Worm (Caenorhabditis elegans): ENCODE measurements around the gene rev-3.

The rev-3 gene

DNA sequence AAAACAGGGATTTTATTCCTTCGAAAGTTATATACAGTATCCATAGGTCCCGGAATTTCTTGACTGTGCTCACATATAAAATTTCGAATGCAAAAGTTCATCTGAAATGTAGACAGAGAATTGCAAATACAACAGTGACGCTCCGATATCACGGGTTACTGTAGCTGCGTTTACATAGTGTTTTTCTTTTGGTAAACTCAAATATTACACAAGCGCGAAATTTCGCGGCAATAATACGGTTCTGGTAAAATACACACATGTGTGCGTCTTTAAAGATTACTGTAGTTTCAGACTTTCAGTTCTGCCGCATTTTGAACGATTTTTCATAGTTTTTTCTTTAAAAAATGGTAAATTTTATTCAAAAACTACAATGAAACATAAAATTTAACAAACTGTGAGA, at the start of gene rev-3:
rev-3 (minus strand) TSS at position 101 of the 400 bp plus-strand sequence.
- TF ChIP-seq ceh-6 (GFP tag; optimal IDR thresholded peaks at IDR 0.05) (no peak), rnt-1 (tag; optimal IDR thresholded peaks at IDR 0.05) (no peak), fkh-10 (GFP tag; optimal IDR thresholded peaks at IDR 0.05) (no peak), sox-4 (tag; optimal IDR thresholded peaks at IDR 0.05) (no peak), ahr-1 (tag; optimal IDR thresholded peaks at IDR 0.05) (no peak), ceh-34 (tag; optimal IDR thresholded peaks at IDR 0.05) (no peak), nfya-1 (tag; optimal IDR thresholded peaks at IDR 0.05) (no peak), C38D4.7 (GFP tag; optimal IDR thresholded peaks at IDR 0.05) (no peak), gmeb-2 (tag; optimal IDR thresholded peaks at IDR 0.05) (no peak), ztf-16 (tag; optimal IDR thresholded peaks at IDR 0.05) (no peak), hlh-13 (GFP tag; optimal IDR thresholded peaks at IDR 0.05) (no peak), ceh-31 (tag; optimal IDR thresholded peaks at IDR 0.05) (no peak), ceh-45 (GFP tag; IDR thresholded peaks at IDR 0.05) (no peak), syd-9 (tag; optimal IDR thresholded peaks at IDR 0.05) (no peak), lim-6 (tag; optimal IDR thresholded peaks at IDR 0.05) (no peak), unc-55 (GFP tag; optimal IDR thresholded peaks at IDR 0.05) (no peak)

DNA sequence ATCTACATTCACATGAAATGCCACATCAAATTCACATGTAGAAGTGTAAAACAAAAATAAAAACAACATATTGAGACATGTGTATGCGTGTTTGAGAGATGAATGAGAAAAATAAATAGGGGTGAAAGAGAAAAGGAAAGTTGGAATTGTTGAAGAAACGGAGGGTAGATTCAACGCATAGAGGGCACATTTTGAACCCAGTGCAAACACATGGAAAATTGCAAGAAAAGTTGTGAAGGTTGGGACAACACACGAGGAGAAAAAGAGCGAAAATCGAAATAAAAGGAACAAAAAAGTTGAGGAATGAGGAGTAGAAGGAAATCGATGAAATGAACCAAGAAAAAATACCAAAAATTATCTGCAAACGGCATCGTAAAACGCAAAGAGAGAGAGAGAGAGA, 49.1 kb upstream of the rev-3 start:
- TF ChIP-seq C08G9.2 (tag; optimal IDR thresholded peaks at IDR 0.05), result no peak
- no peak for TF ChIP-seq ceh-14 (tag; optimal IDR thresholded peaks at IDR 0.05)
- no peak for TF ChIP-seq T23F11.4 (GFP tag; optimal IDR thresholded peaks at IDR 0.05)
- no peak for TF ChIP-seq elt-4 (tag; optimal IDR thresholded peaks at IDR 0.05)
- TF ChIP-seq ceh-24 (tag; optimal IDR thresholded peaks at IDR 0.05), result no peak
- TF ChIP-seq sox-4 (tag; optimal IDR thresholded peaks at IDR 0.05), result no peak
- no peak for TF ChIP-seq fax-1 (tag; optimal IDR thresholded peaks at IDR 0.05)
- TF ChIP-seq pha-2 (tag; optimal IDR thresholded peaks at IDR 0.05), result no peak
- TF ChIP-seq ceh-48 (tag; optimal IDR thresholded peaks at IDR 0.05), result no peak
- TF ChIP-seq ceh-30 (tag; optimal IDR thresholded peaks at IDR 0.05), result no peak
- TF ChIP-seq hlh-15 (tag; optimal IDR thresholded peaks at IDR 0.05), result no peak
- TF ChIP-seq ztf-16 (tag; optimal IDR thresholded peaks at IDR 0.05), result no peak
- TF ChIP-seq nhr-232 (tag; optimal IDR thresholded peaks at IDR 0.05), result no peak
- no peak for TF ChIP-seq pag-3 (tag; optimal IDR thresholded peaks at IDR 0.05; ENCODE audit: borderline replicate concordance)

DNA sequence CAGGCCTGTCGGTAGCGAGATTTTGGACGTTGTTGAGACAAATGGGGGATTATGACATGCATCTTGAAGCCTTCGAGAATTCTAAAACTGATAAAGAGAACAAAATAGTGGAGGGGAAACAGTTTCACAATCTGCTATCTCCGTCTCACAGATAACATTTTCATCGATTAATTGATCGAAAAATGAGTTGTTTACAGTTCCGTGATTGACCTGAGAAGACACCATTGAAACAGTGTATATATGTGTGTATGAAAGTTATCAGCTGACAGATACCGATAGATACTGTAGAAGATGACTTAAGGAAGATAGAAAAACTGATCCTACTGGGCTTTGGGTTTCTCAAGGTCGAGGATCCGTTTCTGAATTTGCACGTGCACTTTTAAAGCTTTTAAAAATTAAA, 48.7 kb upstream of the rev-3 start:
- TF ChIP-seq nfya-1 (tag; optimal IDR thresholded peaks at IDR 0.05), result no peak
- TF ChIP-seq madf-2 (tag; optimal IDR thresholded peaks at IDR 0.05), result no peak
- TF ChIP-seq hlh-15 (tag; optimal IDR thresholded peaks at IDR 0.05), result no peak
- peak; percentile 23 for TF ChIP-seq elt-2 (tag; optimal IDR thresholded peaks at IDR 0.05)

DNA sequence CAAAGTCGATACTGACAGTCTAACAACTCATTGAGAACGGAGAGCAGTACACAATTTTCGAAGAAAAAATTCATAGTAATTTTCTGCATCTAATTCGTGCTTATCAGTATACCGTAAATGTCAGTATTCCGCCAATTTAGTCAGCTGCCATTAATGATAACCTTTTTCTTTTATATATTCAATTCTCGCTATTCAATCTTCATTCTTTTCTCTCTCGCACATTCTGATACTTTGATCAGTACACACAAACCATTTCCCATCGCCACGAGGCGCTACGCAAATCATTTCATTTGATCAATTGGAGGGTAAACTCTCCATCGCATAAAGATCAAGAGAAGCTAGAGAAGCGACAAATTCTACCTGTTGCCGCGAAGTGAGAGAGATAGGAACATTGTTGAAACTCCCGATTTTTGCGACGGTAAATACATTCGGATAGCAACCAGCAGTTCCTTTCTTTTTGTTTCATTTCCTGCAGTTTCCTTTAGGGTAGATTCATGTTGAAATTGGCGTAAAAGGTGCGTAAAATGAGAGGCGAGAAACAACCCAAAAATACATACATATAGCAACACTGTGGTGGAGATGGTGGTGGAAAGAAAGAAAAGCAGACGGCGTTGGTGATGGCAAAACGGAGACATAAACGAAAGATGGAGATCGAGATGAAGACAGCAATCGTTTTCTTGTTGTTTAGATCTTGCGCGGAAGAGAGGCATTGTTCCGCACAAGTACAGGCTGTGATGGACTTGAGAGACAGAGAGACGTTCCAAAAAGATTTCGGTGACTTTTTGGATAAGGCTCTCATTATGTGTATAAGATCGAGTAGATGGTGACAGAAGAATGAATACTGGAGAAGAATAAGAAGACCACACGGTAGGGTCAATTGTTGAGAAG, 48.0 kb upstream of the rev-3 start:
- TF ChIP-seq pha-4 (tag; optimal IDR thresholded peaks at IDR 0.05) (no peak), hlh-8 (tag; optimal IDR thresholded peaks at IDR 0.05) (no peak), hlh-6 (tag; optimal IDR thresholded peaks at IDR 0.05) (no peak), rnt-1 (tag; optimal IDR thresholded peaks at IDR 0.05) (peak; percentile 9), ceh-18 (tag; optimal IDR thresholded peaks at IDR 0.05) (peak; percentile 39), ets-4 (tag; optimal IDR thresholded peaks at IDR 0.05) (peak; percentile 13), nfya-1 (tag; optimal IDR thresholded peaks at IDR 0.05) (no peak), unc-42 (tag; optimal IDR thresholded peaks at IDR 0.05) (no peak), pros-1 (tag; optimal IDR thresholded peaks at IDR 0.05) (no peak), mec-3 (tag; optimal IDR thresholded peaks at IDR 0.05; ENCODE audit: borderline replicate concordance) (no peak), unc-55 (GFP tag; optimal IDR thresholded peaks at IDR 0.05) (peak; percentile 14), dmd-4 (tag; optimal IDR thresholded peaks at IDR 0.05; ENCODE audit: borderline replicate concordance) (no peak), lin-11 (tag; optimal IDR thresholded peaks at IDR 0.05) (no peak)
